Worm (Caenorhabditis elegans): ENCODE results near the gene rpl-3.

Gene rpl-3

ce11 chrIII:3869292-3869781 lies 1.7 kb downstream of the rpl-3 start (continued):
- TF ChIP-seq nhr-102 (tag; optimal IDR thresholded peaks at IDR 0.05) (peak; percentile 56), dmd-9 (GFP tag; IDR thresholded peaks at IDR 0.05) (no peak), dve-1 (tag; optimal IDR thresholded peaks at IDR 0.05; ENCODE audit: insufficient read depth) (peak; percentile 49), mep-1 (tag; optimal IDR thresholded peaks at IDR 0.05) (peak; percentile 88), madf-5 (GFP tag; IDR thresholded peaks at IDR 0.05) (peak in 1 of 2 experiments; percentile 82; a peak in 1 of 4 replicates), ceh-44 (GFP tag; IDR thresholded peaks at IDR 0.05) (no peak), ceh-82 (tag; optimal IDR thresholded peaks at IDR 0.05) (no peak), nhr-48 (tag; optimal IDR thresholded peaks at IDR 0.05) (peak; percentile 16), ceh-62 (tag; optimal IDR thresholded peaks at IDR 0.05) (no peak), arid-1 (GFP tag; conservative IDR thresholded peaks at IDR 0.05) (peak; percentile 66; the same call in 1 of the 2 replicates), madf-9 (GFP tag; conservative IDR thresholded peaks at IDR 0.05) (peak; percentile 35; the same call in 1 of the 2 replicates), F37D6.2 (tag; optimal IDR thresholded peaks at IDR 0.05) (no peak), fkh-10 (GFP tag; optimal IDR thresholded peaks at IDR 0.05) (no peak), daf-16 (GFP tag; optimal IDR thresholded peaks at IDR 0.05) (peak in 1 of 2 experiments; percentile 18), daf-16 (tag; optimal IDR thresholded peaks at IDR 0.05) (peak; percentile 3), ceh-20 (GFP tag; IDR thresholded peaks at IDR 0.05) (no peak), nhr-76 (tag; optimal IDR thresholded peaks at IDR 0.05) (no peak), php-3 (GFP tag; IDR thresholded peaks at IDR 0.05) (0 out of 2 replicates have a peak, but pooled peaks have one; percentile 20), nhr-77 (tag; optimal IDR thresholded peaks at IDR 0.05) (peak; percentile 32), nhr-111 (GFP tag; optimal IDR thresholded peaks at IDR 0.05) (no peak), zip-2 (tag; optimal IDR thresholded peaks at IDR 0.05) (no peak), snpc-1.2 (GFP tag; IDR thresholded peaks at IDR 0.05) (peak; percentile 71), mxl-3 (GFP tag; optimal IDR thresholded peaks at IDR 0.05) (no peak), spr-1 (tag; optimal IDR thresholded peaks at IDR 0.05) (no peak), tag-97 (GFP tag; IDR thresholded peaks at IDR 0.05) (no peak), nhr-42 (GFP tag; IDR thresholded peaks at IDR 0.05) (0 out of 2 replicates have a peak, but pooled peaks have one; percentile 42), duxl-1 (tag; optimal IDR thresholded peaks at IDR 0.05; ENCODE audit: poor library complexity) (no peak), hlh-11 (tag; optimal IDR thresholded peaks at IDR 0.05) (no peak), hif-1 (tag; optimal IDR thresholded peaks at IDR 0.05) (no peak), lin-39 (tag; optimal IDR thresholded peaks at IDR 0.05) (no peak), zfp-2 (tag; optimal IDR thresholded peaks at IDR 0.05) (no peak), ceh-32 (tag; optimal IDR thresholded peaks at IDR 0.05; ENCODE audit: poor library complexity) (no peak), unc-130 (GFP tag; optimal IDR thresholded peaks at IDR 0.05) (peak; percentile 87), unc-62 (GFP tag; optimal IDR thresholded peaks at IDR 0.05 in 1 of 2) (no peak), unc-62 (tag; optimal IDR thresholded peaks at IDR 0.05) (no peak), mes-2 (tag; optimal IDR thresholded peaks at IDR 0.05; ENCODE audit: poor library complexity, severe bottlenecking) (peak; percentile 58), lin-15B (tag; optimal IDR thresholded peaks at IDR 0.05) (no peak), ces-1 (GFP tag; optimal IDR thresholded peaks at IDR 0.05) (peak; percentile 41), zag-1 (tag; optimal IDR thresholded peaks at IDR 0.05) (no peak), dmd-8 (GFP tag; IDR thresholded peaks at IDR 0.05) (peak; percentile 4; the same call in 1 of the 2 replicates), nhr-41 (GFP tag; IDR thresholded peaks at IDR 0.05) (0 out of 2 replicates have a peak, but pooled peaks have one; percentile 47), aly-2 (tag; optimal IDR thresholded peaks at IDR 0.05) (peak; percentile 86), lin-1 (GFP tag; IDR thresholded peaks at IDR 0.05) (peak; percentile 17), F44E2.7 (GFP tag; IDR thresholded peaks at IDR 0.05) (0 out of 2 replicates have a peak, but pooled peaks have one; percentile 17), T20F7.1 (GFP tag; optimal IDR thresholded peaks at IDR 0.05) (peak; percentile 36), jun-1 (tag; optimal IDR thresholded peaks at IDR 0.05) (no peak), ZK337.2 (GFP tag; IDR thresholded peaks at IDR 0.05) (no peak), zfp-3 (GFP tag; conservative IDR thresholded peaks at IDR 0.05) (peak; percentile 86; the same call in 1 of the 2 replicates), set-16 (GFP tag; IDR thresholded peaks at IDR 0.05) (peak; percentile 44), Y75B8A.6 (GFP tag; IDR thresholded peaks at IDR 0.05) (peak; percentile 55; the same call in 1 of the 2 replicates), ama-1 (optimal IDR thresholded peaks at IDR 0.05) (peak; percentile 86)
